Worm (Caenorhabditis elegans) whole organism, young adult: ENCODE data around the gene bre-1.

Experiments
- B0261.1 ChIP-seq: sonication (generic microtip); optimal IDR thresholded peaks from 2 replicates; lab custom pipeline; 2016; ENCODE audit warnings: mild to moderate bottlenecking, missing genetic modification characterization, moderate library complexity, missing compliant biosample characterization
- B0336.3 ChIP-seq: fragments of 200-800 bp; sonication (Bioruptor generic); IDR thresholded peaks from 2 replicates; pipeline ENCODE4 v1.3.6; 2022; ENCODE audit warnings: missing genetic modification characterization, missing compliant biosample characterization
- C06A6.2 ChIP-seq: fragments of 200-800 bp; sonication (Bioruptor generic); conservative IDR thresholded peaks from 2 replicates; pipeline ENCODE4 v1.3.6; 2022; ENCODE audit warnings: missing genetic modification characterization, missing compliant biosample characterization
- F10E7.11 ChIP-seq: sonication (generic microtip); optimal IDR thresholded peaks from 2 replicates; lab custom pipeline; 2017; ENCODE audit warnings: mild to moderate bottlenecking, missing genetic modification characterization, moderate library complexity, missing compliant biosample characterization
- F23B12.7 ChIP-seq: sonication (generic microtip); optimal IDR thresholded peaks from 2 replicates; lab custom pipeline; 2017; ENCODE audit warnings: missing genetic modification characterization, mild to moderate bottlenecking, missing compliant biosample characterization, antibody characterized with exemption, moderate library complexity; ENCODE audit not compliant: insufficient read depth
- F37B4.10 ChIP-seq: fragments of 200-800 bp; sonication (Bioruptor generic); IDR thresholded peaks from 2 replicates; pipeline ENCODE4 v1.3.6; 2022; ENCODE audit warnings: missing genetic modification characterization, missing compliant biosample characterization
- K12H6.12 ChIP-seq: fragments of 200-800 bp; sonication (Bioruptor generic); optimal IDR thresholded peaks from 2 replicates; lab custom pipeline; 2018; ENCODE audit warnings: mild to moderate bottlenecking, missing genetic modification characterization, missing compliant biosample characterization
- T26A5.8 ChIP-seq: sonication (generic microtip); optimal IDR thresholded peaks from 2 replicates; lab custom pipeline; 2016; ENCODE audit warnings: missing genetic modification characterization, missing compliant biosample characterization
- Y56A3A.18 ChIP-seq: fragments of 200-800 bp; sonication (Bioruptor generic); IDR thresholded peaks from 2 replicates; pipeline ENCODE4 v1.3.6; 2022; ENCODE audit warnings: missing genetic modification reagents, missing genetic modification characterization, missing compliant biosample characterization
- Y67H2A.10 ChIP-seq: fragments of 200-800 bp; sonication (Bioruptor generic); conservative IDR thresholded peaks from 2 replicates; pipeline ENCODE4 v1.3.6; 2022; ENCODE audit warnings: missing genetic modification reagents, missing genetic modification characterization, missing compliant biosample characterization
- Y79H2A.3 ChIP-seq: fragments of 200-800 bp; sonication (Bioruptor generic); conservative IDR thresholded peaks from 2 replicates; pipeline ENCODE4 v1.3.6; 2022; ENCODE audit warnings: missing genetic modification reagents, missing genetic modification characterization, missing compliant biosample characterization
- Y95B8A.8 ChIP-seq: fragments of 200-800 bp; sonication (Bioruptor generic); IDR thresholded peaks from 2 replicates; pipeline ENCODE4 v1.3.6; 2022; ENCODE audit warnings: missing genetic modification reagents, missing genetic modification characterization, missing compliant biosample characterization
- ZK185.1 ChIP-seq: sonication (generic microtip); optimal IDR thresholded peaks from 2 replicates; lab custom pipeline; 2016; ENCODE audit warnings: mild to moderate bottlenecking, missing genetic modification characterization, missing compliant biosample characterization; ENCODE audit not compliant: poor library complexity, severe bottlenecking
- aptf-3 ChIP-seq: fragments of 200-800 bp; sonication (Bioruptor generic); IDR thresholded peaks from 2 replicates; pipeline ENCODE4 v1.3.6; 2022; ENCODE audit warnings: missing genetic modification characterization, missing compliant biosample characterization
- bed-2 ChIP-seq: fragments of 200-800 bp; sonication (Bioruptor generic); IDR thresholded peaks from 2 replicates; pipeline ENCODE4 v1.3.6; 2022; ENCODE audit warnings: missing genetic modification reagents, missing genetic modification characterization, missing compliant biosample characterization
- ceh-27 ChIP-seq: fragments of 200-800 bp; sonication (Bioruptor generic); optimal IDR thresholded peaks from 2 replicates; lab custom pipeline; 2018; ENCODE audit warnings: mild to moderate bottlenecking, missing genetic modification characterization, moderate library complexity, missing compliant biosample characterization
- ceh-91 ChIP-seq: fragments of 200-800 bp; sonication (Bioruptor generic); IDR thresholded peaks from 2 replicates; pipeline ENCODE4 v1.3.6; 2022; ENCODE audit warnings: missing genetic modification reagents, missing genetic modification characterization, missing compliant biosample characterization
- dox-1 ChIP-seq: fragments of 200-800 bp; sonication (Bioruptor generic); IDR thresholded peaks from 2 replicates; pipeline ENCODE4 v1.3.6; 2022; ENCODE audit warnings: missing genetic modification reagents, missing genetic modification characterization, missing compliant biosample characterization
- dpff-1 ChIP-seq: sonication (generic microtip); optimal IDR thresholded peaks from 2 replicates; lab custom pipeline; 2017; ENCODE audit warnings: mild to moderate bottlenecking, missing genetic modification characterization, missing compliant biosample characterization
- gei-17 ChIP-seq: fragments of 200-800 bp; sonication (Bioruptor generic); optimal IDR thresholded peaks from 2 replicates; lab custom pipeline; 2018; ENCODE audit warnings: mild to moderate bottlenecking, missing genetic modification characterization, missing compliant biosample characterization
- him-1 ChIP-seq: sonication (generic microtip); optimal IDR thresholded peaks from 2 replicates; lab custom pipeline; 2016; ENCODE audit warnings: missing genotype, missing genetic modification reagents, missing genetic modification characterization, missing compliant biosample characterization
- hmg-1.2 ChIP-seq: fragments of 200-800 bp; sonication (Bioruptor generic); IDR thresholded peaks from 2 replicates; pipeline ENCODE4 v1.3.6; 2022; ENCODE audit warnings: missing genetic modification reagents, missing genetic modification characterization, missing compliant biosample characterization
- lag-1 ChIP-seq: fragments of 200-800 bp; sonication (Bioruptor generic); IDR thresholded peaks from 2 replicates; pipeline ENCODE4 v1.3.6; 2022; ENCODE audit warnings: missing genetic modification reagents, missing genetic modification characterization, missing compliant biosample characterization
- let-607 ChIP-seq, 2 experiments: fragments of 200-800 bp in 1 of 2; sonication (Bioruptor generic) in 1 of 2; sonication (generic microtip) in 1 of 2; optimal IDR thresholded peaks; 2 replicates each; lab custom pipeline; 2016 to 2018; ENCODE audit warnings: mild to moderate bottlenecking in 2 of 2, missing compliant biosample characterization in 2 of 2, missing genetic modification characterization in 2 of 2, moderate library complexity in 2 of 2, missing genotype in 1 of 2
- lin-35 ChIP-seq, 3 experiments: fragments of 150-350 bp in 2 of 3; sonication (generic microtip) in 1 of 3; optimal IDR thresholded peaks; 2 replicates each; lab custom pipeline; 2014 to 2018; ENCODE audit warnings: missing biosample characterization in 3 of 3, missing genetic modification characterization in 3 of 3, missing genetic modification reagents in 3 of 3
- lsl-1 ChIP-seq: fragments of 200-800 bp; sonication (Bioruptor generic); optimal IDR thresholded peaks from 2 replicates; lab custom pipeline; 2018; ENCODE audit warnings: mild to moderate bottlenecking, missing genetic modification characterization, moderate library complexity, missing compliant biosample characterization
- lsy-27 ChIP-seq: sonication (generic microtip); optimal IDR thresholded peaks from 2 replicates; lab custom pipeline; 2017; ENCODE audit warnings: missing genetic modification characterization, mild to moderate bottlenecking, missing compliant biosample characterization, antibody characterized with exemption, missing genotype, borderline replicate concordance; ENCODE audit not compliant: insufficient read depth
- mel-28 ChIP-seq: sonication (generic microtip); optimal IDR thresholded peaks from 2 replicates; lab custom pipeline; 2016; ENCODE audit warnings: borderline replicate concordance, mild to moderate bottlenecking, missing genetic modification characterization, missing compliant biosample characterization
- nfya-1 ChIP-seq: sonication (generic microtip); optimal IDR thresholded peaks from 2 replicates; lab custom pipeline; 2017; ENCODE audit warnings: antibody characterized with exemption, missing compliant biosample characterization, missing genetic modification characterization, borderline replicate concordance; ENCODE audit not compliant: insufficient read depth
- nhr-27 ChIP-seq: fragments of 200-800 bp; sonication (Bioruptor generic); optimal IDR thresholded peaks from 2 replicates; lab custom pipeline; 2018; ENCODE audit warnings: mild to moderate bottlenecking, missing genetic modification characterization, moderate library complexity, missing compliant biosample characterization
- nhr-80 ChIP-seq: sonication (generic microtip); optimal IDR thresholded peaks from 2 replicates; lab custom pipeline; 2016; ENCODE audit warnings: missing genetic modification characterization, missing compliant biosample characterization
- pha-4 ChIP-seq: fragments of 150-350 bp; sonication (generic microtip); optimal IDR thresholded peaks from 2 replicates; lab custom pipeline; 2014; ENCODE audit warnings: missing biosample characterization, missing genetic modification reagents, missing genetic modification characterization
- snpc-4 ChIP-seq, 5 experiments: fragments of 150-350 bp in 1 of 5; sonication (generic microtip) in 4 of 5; optimal IDR thresholded peaks; 2 replicates each; lab custom pipeline; 2014 to 2018; ENCODE audit warnings: missing genetic modification characterization in 5 of 5, missing biosample characterization in 3 of 5, antibody characterized with exemption in 2 of 5, mild to moderate bottlenecking in 2 of 5, missing compliant biosample characterization in 2 of 5, missing genotype in 2 of 5, moderate library complexity in 2 of 5, missing genetic modification reagents in 1 of 5
- somi-1 ChIP-seq: fragments of 200-800 bp; sonication (Bioruptor generic); optimal IDR thresholded peaks from 2 replicates; lab custom pipeline; 2018; ENCODE audit warnings: mild to moderate bottlenecking, missing genetic modification characterization, missing compliant biosample characterization
- ztf-18 ChIP-seq: sonication (generic microtip); optimal IDR thresholded peaks from 2 replicates; lab custom pipeline; 2016; ENCODE audit warnings: missing genotype, mild to moderate bottlenecking, missing genetic modification characterization, missing compliant biosample characterization
- ztf-22 ChIP-seq: fragments of 200-800 bp; sonication (Bioruptor generic); optimal IDR thresholded peaks from 2 replicates; lab custom pipeline; 2018; ENCODE audit warnings: mild to moderate bottlenecking, missing genetic modification characterization, moderate library complexity, missing compliant biosample characterization
- ztf-25 ChIP-seq: fragments of 200-800 bp; sonication (Bioruptor generic); IDR thresholded peaks from 2 replicates; pipeline ENCODE4 v1.3.6; 2022; ENCODE audit warnings: missing genetic modification reagents, missing genetic modification characterization, missing compliant biosample characterization
- ztf-26 ChIP-seq: sonication (generic microtip); optimal IDR thresholded peaks from 2 replicates; lab custom pipeline; 2017; ENCODE audit warnings: missing genetic modification characterization, missing compliant biosample characterization
- ztf-3 ChIP-seq: fragments of 200-800 bp; sonication (Bioruptor generic); optimal IDR thresholded peaks from 2 replicates; lab custom pipeline; 2018; ENCODE audit warnings: mild to moderate bottlenecking, missing genetic modification characterization, missing compliant biosample characterization

bre-1 gene

ce11 chrIV:8986761-8987316, at the start of gene bre-1:
Gene bre-1 (plus strand): TSS chrIV:8987266.
- TF ChIP-seq hmg-1.2 (GFP tag; lab: Robert Waterston, UW) (peak; percentile 82), Y56A3A.18 (GFP tag; lab: Robert Waterston, UW) (no peak), nhr-80 (tag; lab: Kevin White, UChicago) (peak; percentile 31)

- TF ChIP-seq C06A6.2 (GFP tag; lab: Robert Waterston, UW) (no peak), dpff-1 (tag; lab: Kevin White, UChicago) (no peak), let-607 (tag; optimal IDR thresholded peaks at IDR 0.05; lab: Kevin White, UChicago) (no peak), dox-1 (GFP tag; lab: Robert Waterston, UW) (no peak), ztf-22 (GFP tag; lab: Kevin White, UChicago) (no peak), ceh-27 (GFP tag; lab: Kevin White, UChicago) (no peak), ztf-18 (tag; lab: Kevin White, UChicago) (no peak)
These were observed 43.6 kb upstream of the bre-1 start for ce11 chrIV:8943430-8943829.

ce11 chrIV:8947146-8947545, 39.9 kb upstream of the bre-1 start:
- no peak for TF ChIP-seq gei-17 (GFP tag; lab: Kevin White, UChicago)
- peak; percentile 13 for TF ChIP-seq somi-1
- TF ChIP-seq lin-35 (GFP tag; optimal IDR thresholded peaks at IDR 0.05; lab: Kevin White, UChicago), result peak in 1 of 3 experiments; percentile 17
- TF ChIP-seq Y95B8A.8 (GFP tag; lab: Robert Waterston, UW), result no peak
- TF ChIP-seq K12H6.12, result peak; percentile 33
- no peak for TF ChIP-seq Y67H2A.10 (GFP tag; lab: Robert Waterston, UW)

- TF ChIP-seq F10E7.11 (tag; lab: Kevin White, UChicago), result no peak
- TF ChIP-seq nhr-27 (tag; lab: Kevin White, UChicago), result no peak
- TF ChIP-seq ceh-91 (GFP tag; lab: Robert Waterston, UW), result no peak
- peak; percentile 86 for TF ChIP-seq ztf-26 (tag; lab: Kevin White, UChicago)
- TF ChIP-seq him-1 (tag; lab: Kevin White, UChicago), result no peak
- peak; percentile 66 for TF ChIP-seq nhr-80 (tag; lab: Kevin White, UChicago)
- TF ChIP-seq B0261.1 (tag; lab: Kevin White, UChicago), result no peak
- no peak for TF ChIP-seq Y79H2A.3 (GFP tag; lab: Robert Waterston, UW)
- no peak for TF ChIP-seq T26A5.8 (tag; lab: Kevin White, UChicago)
- no peak for TF ChIP-seq lag-1 (GFP tag; lab: Robert Waterston, UW)
- no peak for TF ChIP-seq ztf-25 (GFP tag; lab: Robert Waterston, UW)
- no peak for TF ChIP-seq mel-28 (tag; lab: Kevin White, UChicago)
- TF ChIP-seq F23B12.7, result no peak
- peak in 1 of 2 experiments; percentile 68 for TF ChIP-seq let-607 (tag; optimal IDR thresholded peaks at IDR 0.05; lab: Kevin White, UChicago)
- no peak for TF ChIP-seq ZK185.1 (tag; lab: Kevin White, UChicago)
- TF ChIP-seq dox-1 (GFP tag; lab: Robert Waterston, UW), result no peak
- no peak for TF ChIP-seq snpc-4 (GFP tag; optimal IDR thresholded peaks at IDR 0.05; lab: Kevin White, UChicago)
- TF ChIP-seq snpc-4 (tag; optimal IDR thresholded peaks at IDR 0.05; lab: Kevin White, UChicago), result no peak
- TF ChIP-seq nfya-1 (tag; lab: Kevin White, UChicago), result no peak
- no peak for TF ChIP-seq bed-2 (GFP tag; lab: Robert Waterston, UW)
- no peak for TF ChIP-seq F37B4.10 (GFP tag; lab: Robert Waterston, UW)
- TF ChIP-seq ztf-3 (GFP tag; lab: Kevin White, UChicago), result no peak
- TF ChIP-seq B0336.3, result no peak
- TF ChIP-seq dpff-1 (tag; lab: Kevin White, UChicago), result no peak
- no peak for TF ChIP-seq lsl-1
- TF ChIP-seq aptf-3, result no peak
- no peak for TF ChIP-seq pha-4 (tag; lab: Kevin White, UChicago)
- TF ChIP-seq lsy-27 (tag; lab: Kevin White, UChicago), result no peak
These were observed 37.7 kb upstream of the bre-1 start for ce11 chrIV:8949078-8950039.
